Worm (Caenorhabditis elegans): Measurements from ENCODE around the gene C25H3.7.

C25H3.7 gene

ce11 chrII:5698869-5699268 lies 30.1 kb upstream of the C25H3.7 start, which contains the start of the genes C25H3.10 and C25H3.1:
Gene C25H3.10 (minus strand): TSS chrII:5698969.
Gene C25H3.1 (plus strand): TSS chrII:5699071.
- TF ChIP-seq fkh-6 (tag; optimal IDR thresholded peaks at IDR 0.05): no peak
- TF ChIP-seq unc-86 (tag; optimal IDR thresholded peaks at IDR 0.05): no peak
- no peak for TF ChIP-seq ceh-2 (tag; optimal IDR thresholded peaks at IDR 0.05)
- no peak for TF ChIP-seq pha-2 (tag; optimal IDR thresholded peaks at IDR 0.05)
- TF ChIP-seq K09A11.1 (tag; optimal IDR thresholded peaks at IDR 0.05; ENCODE audit: insufficient read depth): no peak
- TF ChIP-seq sdc-2 (tag; optimal IDR thresholded peaks at IDR 0.05): no peak
- no peak for TF ChIP-seq lim-6 (tag; optimal IDR thresholded peaks at IDR 0.05)
- TF ChIP-seq T23F11.4 (GFP tag; optimal IDR thresholded peaks at IDR 0.05): no peak
- TF ChIP-seq pha-4 (tag; optimal IDR thresholded peaks at IDR 0.05): no peak
- no peak for TF ChIP-seq eyg-1 (tag; optimal IDR thresholded peaks at IDR 0.05)
- no peak for TF ChIP-seq pag-3 (tag; optimal IDR thresholded peaks at IDR 0.05; ENCODE audit: borderline replicate concordance)
- TF ChIP-seq ceh-30 (tag; optimal IDR thresholded peaks at IDR 0.05): no peak
- no peak for TF ChIP-seq Y22D7AL.16 (tag; optimal IDR thresholded peaks at IDR 0.05)
- no peak for TF ChIP-seq ceh-6 (GFP tag; optimal IDR thresholded peaks at IDR 0.05)
- no peak for TF ChIP-seq nhr-232 (tag; optimal IDR thresholded peaks at IDR 0.05)
- no peak for TF ChIP-seq ttx-3 (tag; optimal IDR thresholded peaks at IDR 0.05)

ce11 chrII:5698254-5698653 lies 29.5 kb upstream of the C25H3.7 start:
- TF ChIP-seq elt-2 (tag; optimal IDR thresholded peaks at IDR 0.05): peak; percentile 29
- TF ChIP-seq madf-2 (tag; optimal IDR thresholded peaks at IDR 0.05): no peak
- no peak for TF ChIP-seq ahr-1 (tag; optimal IDR thresholded peaks at IDR 0.05)

- TF ChIP-seq C08G9.2 (tag; optimal IDR thresholded peaks at IDR 0.05) (no peak), ceh-14 (tag; optimal IDR thresholded peaks at IDR 0.05) (no peak), pha-4 (tag; optimal IDR thresholded peaks at IDR 0.05) (no peak), hlh-15 (tag; optimal IDR thresholded peaks at IDR 0.05) (no peak), nhr-232 (tag; optimal IDR thresholded peaks at IDR 0.05) (no peak), ama-1 (optimal IDR thresholded peaks at IDR 0.05) (no peak), hlh-8 (tag; optimal IDR thresholded peaks at IDR 0.05) (no peak), hlh-13 (GFP tag; optimal IDR thresholded peaks at IDR 0.05) (no peak)
Observed at ce11 chrII:5697338-5697737, 28.6 kb upstream of the C25H3.7 start.

- no peak for TF ChIP-seq ttx-3 (tag; optimal IDR thresholded peaks at IDR 0.05)
- no peak for TF ChIP-seq ceh-2 (tag; optimal IDR thresholded peaks at IDR 0.05)
- TF ChIP-seq mec-3 (tag; optimal IDR thresholded peaks at IDR 0.05; ENCODE audit: borderline replicate concordance): no peak
- no peak for TF ChIP-seq ets-4 (tag; optimal IDR thresholded peaks at IDR 0.05)
- TF ChIP-seq unc-42 (tag; optimal IDR thresholded peaks at IDR 0.05): no peak
- TF ChIP-seq F13H6.1 (tag; optimal IDR thresholded peaks at IDR 0.05): no peak
- TF ChIP-seq unc-55 (GFP tag; optimal IDR thresholded peaks at IDR 0.05): no peak
- TF ChIP-seq che-1 (tag; optimal IDR thresholded peaks at IDR 0.05): no peak
- TF ChIP-seq ahr-1 (tag; optimal IDR thresholded peaks at IDR 0.05): no peak
- no peak for TF ChIP-seq syd-9 (tag; optimal IDR thresholded peaks at IDR 0.05)
- no peak for TF ChIP-seq ceh-19 (GFP tag; optimal IDR thresholded peaks at IDR 0.05)
- TF ChIP-seq hlh-30 (tag; optimal IDR thresholded peaks at IDR 0.05; ENCODE audit: insufficient read depth): no peak
- TF ChIP-seq pat-9 (tag; optimal IDR thresholded peaks at IDR 0.05): no peak
Observed at ce11 chrII:5696218-5696617, 27.5 kb upstream of the C25H3.7 start.

- no peak for TF ChIP-seq syd-9 (tag; optimal IDR thresholded peaks at IDR 0.05)
- no peak for TF ChIP-seq tbx-7 (tag; optimal IDR thresholded peaks at IDR 0.05)
- TF ChIP-seq unc-86 (tag; optimal IDR thresholded peaks at IDR 0.05): no peak
- no peak for TF ChIP-seq pha-2 (tag; optimal IDR thresholded peaks at IDR 0.05)
- TF ChIP-seq ceh-18 (tag; optimal IDR thresholded peaks at IDR 0.05): no peak
- TF ChIP-seq ceh-31 (tag; optimal IDR thresholded peaks at IDR 0.05): no peak
- TF ChIP-seq unc-55 (GFP tag; optimal IDR thresholded peaks at IDR 0.05): no peak
- no peak for TF ChIP-seq mec-3 (tag; optimal IDR thresholded peaks at IDR 0.05; ENCODE audit: borderline replicate concordance)
- no peak for TF ChIP-seq T23F11.4 (GFP tag; optimal IDR thresholded peaks at IDR 0.05)
- no peak for TF ChIP-seq ceh-48 (tag; optimal IDR thresholded peaks at IDR 0.05)
- no peak for TF ChIP-seq che-1 (tag; optimal IDR thresholded peaks at IDR 0.05)
- TF ChIP-seq pqm-1 (tag; optimal IDR thresholded peaks at IDR 0.05): no peak
- no peak for TF ChIP-seq ttx-3 (tag; optimal IDR thresholded peaks at IDR 0.05)
Observed at ce11 chrII:5694798-5695197, 26.1 kb upstream of the C25H3.7 start, which contains the start of gene C25H3.14. Gene C25H3.14 (plus strand): TSS chrII:5695098.
